Fruit fly (Drosophila melanogaster): ENCODE data around the gene CG15525.

Gene CG15525

DNA sequence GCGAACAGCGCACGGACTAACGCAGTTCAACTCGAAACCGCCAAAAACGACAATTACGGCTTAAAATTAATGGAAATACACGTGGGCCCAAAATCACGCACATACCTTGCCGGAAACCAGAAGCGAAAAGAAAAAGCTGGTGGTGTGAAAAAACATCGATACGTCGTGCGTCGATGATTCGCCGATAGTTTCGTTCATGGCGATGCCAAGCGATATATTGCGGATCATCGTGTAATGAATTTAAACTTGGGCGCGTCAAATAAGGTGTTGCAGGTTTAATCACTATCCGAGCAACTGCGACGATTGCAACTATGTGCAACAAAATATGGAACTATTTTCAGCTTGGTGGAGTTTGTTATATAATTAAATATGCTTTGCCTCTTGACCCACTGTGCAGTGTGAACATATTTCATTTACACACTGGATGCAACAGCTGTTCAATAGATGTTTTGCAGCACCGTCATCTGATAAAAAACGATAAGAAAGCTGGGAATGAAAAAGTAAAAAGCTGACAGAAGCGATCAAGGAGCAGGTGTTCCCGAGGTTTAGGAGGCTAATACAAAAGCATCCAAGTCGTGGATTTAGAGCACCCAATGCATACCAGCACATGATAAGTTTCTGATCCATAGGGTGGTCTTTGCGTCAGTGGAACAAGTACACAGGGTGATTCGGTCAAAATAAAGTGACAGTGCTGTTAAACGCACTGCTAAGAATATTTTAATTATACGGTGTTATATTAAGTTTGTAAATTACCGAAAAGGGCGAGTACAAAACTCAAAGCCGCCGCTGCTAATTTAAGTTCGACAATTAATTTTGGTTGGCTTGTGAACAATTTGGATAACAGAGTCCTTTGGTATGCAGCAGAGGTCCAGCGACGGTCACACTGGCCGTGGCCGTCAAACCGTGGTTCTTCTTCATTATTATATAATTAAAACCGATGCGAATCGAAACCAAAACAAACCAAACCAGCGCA is 48.8 kb upstream of the CG15525 start, which contains the start of the genes RpL32 and CG7943 (continued):
- TF ChIP-seq Xrp1 (GFP tag; IDR thresholded peaks at IDR 0.05) = peak; percentile 94
- TF ChIP-seq salm (tag; optimal IDR thresholded peaks at IDR 0.05) = peak; percentile 86
- TF ChIP-seq CG6689 (GFP tag; IDR thresholded peaks at IDR 0.05) = peak; percentile 92
- TF ChIP-seq Eip74EF (GFP tag; optimal IDR thresholded peaks at IDR 0.05) = peak in 1 of 2 experiments; percentile 65
- TF ChIP-seq Max (GFP tag; optimal IDR thresholded peaks at IDR 0.05) = peak; percentile 97
- peak; percentile 95 for TF ChIP-seq CG3847 (GFP tag; IDR thresholded peaks at IDR 0.05)
- peak; percentile 62 for TF ChIP-seq hkb (optimal IDR thresholded peaks at IDR 0.05)
- TF ChIP-seq hkb (GFP tag; IDR thresholded peaks at IDR 0.05) = peak; percentile 96
- peak; percentile 80 to 97 for TF ChIP-seq chif (GFP tag; optimal IDR thresholded peaks at IDR 0.05)
- TF ChIP-seq CG12071 (GFP tag; optimal IDR thresholded peaks at IDR 0.05) = peak; percentile 94
- peak; percentile 92 for TF ChIP-seq CG4854 (GFP tag; optimal IDR thresholded peaks at IDR 0.05)
- TF ChIP-seq cato (GFP tag; optimal IDR thresholded peaks at IDR 0.05; ENCODE audit: borderline replicate concordance) = peak; percentile 74
- TF ChIP-seq D (optimal IDR thresholded peaks at IDR 0.05) = no peak
- peak; percentile 89 for TF ChIP-seq D (GFP tag; optimal IDR thresholded peaks at IDR 0.05)
- TF ChIP-seq ase (GFP tag; IDR thresholded peaks at IDR 0.05) = peak; percentile 94
- peak; percentile 89 for TF ChIP-seq Doc2 (GFP tag; IDR thresholded peaks at IDR 0.05)
- TF ChIP-seq CG30020 (tag; optimal IDR thresholded peaks at IDR 0.05) = peak; percentile 88
- peak; percentile 87 for TF ChIP-seq CrebB (tag; optimal IDR thresholded peaks at IDR 0.05)
- peak; percentile 99 for TF ChIP-seq unc-4 (GFP tag; IDR thresholded peaks at IDR 0.05; ENCODE audit: partially characterized antibody)
- peak; percentile 97 for TF ChIP-seq sens (GFP tag)
- peak; percentile 74 for TF ChIP-seq CG3065 (GFP tag; optimal IDR thresholded peaks at IDR 0.05)
- peak; percentile 95 for TF ChIP-seq NK7.1 (GFP tag; optimal IDR thresholded peaks at IDR 0.05)
- TF ChIP-seq zfh1 (GFP tag; IDR thresholded peaks at IDR 0.05) = peak; percentile 96
- TF ChIP-seq ab (GFP tag; optimal IDR thresholded peaks at IDR 0.05) = peak; percentile 79
- TF ChIP-seq CG8924 (tag; optimal IDR thresholded peaks at IDR 0.05) = peak; percentile 91
- TF ChIP-seq esg (GFP tag; conservative IDR thresholded peaks at IDR 0.05) = peak; percentile 95
- TF ChIP-seq Kr (GFP tag; optimal IDR thresholded peaks at IDR 0.05) = peak; percentile 20
- TF ChIP-seq PHDP (tag; optimal IDR thresholded peaks at IDR 0.05) = peak; percentile 91
- TF ChIP-seq lbe (GFP tag; optimal IDR thresholded peaks at IDR 0.05) = peak; percentile 95
- TF ChIP-seq crc (GFP tag; optimal IDR thresholded peaks at IDR 0.05) = peak; percentile 95
- peak; percentile 97 for TF ChIP-seq chm (GFP tag; IDR thresholded peaks at IDR 0.05)
- peak; percentile 94 for TF ChIP-seq CG32772 (GFP tag; IDR thresholded peaks at IDR 0.05)
- TF ChIP-seq Nf-YC (tag; optimal IDR thresholded peaks at IDR 0.05) = peak; percentile 86
- TF ChIP-seq CG11456 (GFP tag; IDR thresholded peaks at IDR 0.05) = peak; percentile 96
- peak; percentile 96 for TF ChIP-seq nmo (GFP tag; optimal IDR thresholded peaks at IDR 0.05)
- no peak for TF ChIP-seq Trl (optimal IDR thresholded peaks at IDR 0.05)
- peak; percentile 98 for TF ChIP-seq Trl (GFP tag; optimal IDR thresholded peaks at IDR 0.05)
- TF ChIP-seq bigmax (GFP tag; optimal IDR thresholded peaks at IDR 0.05) = peak; percentile 81
- peak; percentile 97 for TF ChIP-seq Dip3 (GFP tag; optimal IDR thresholded peaks at IDR 0.05)
- peak; percentile 96 for TF ChIP-seq pb (GFP tag; optimal IDR thresholded peaks at IDR 0.05)
- TF ChIP-seq CG10267 (tag; optimal IDR thresholded peaks at IDR 0.05) = peak; percentile 93
- peak; percentile 97 for TF ChIP-seq pum (GFP tag; optimal IDR thresholded peaks at IDR 0.05)
- peak; percentile 79 for TF ChIP-seq dmrt11E (tag; optimal IDR thresholded peaks at IDR 0.05)
- TF ChIP-seq CG14965 (GFP tag; optimal IDR thresholded peaks at IDR 0.05; ENCODE audit: borderline replicate concordance) = peak; percentile 79
- TF ChIP-seq tll (GFP tag; optimal IDR thresholded peaks at IDR 0.05) = peak; percentile 40 to 85
- TF ChIP-seq CG15073 (GFP tag; optimal IDR thresholded peaks at IDR 0.05) = peak; percentile 53
- TF ChIP-seq Nf-YA (GFP tag; IDR thresholded peaks at IDR 0.05) = peak; percentile 86
- TF ChIP-seq CG34376 (GFP tag; optimal IDR thresholded peaks at IDR 0.05) = peak; percentile 99
- peak; percentile 93 for TF ChIP-seq E2f1 (GFP tag; IDR thresholded peaks at IDR 0.05)
